Worm (Caenorhabditis elegans) whole organism, L1 larva: ENCODE results near the gene K02D3.2.

ENCODE experiments used
- C34B4.2 ChIP-seq: sonication (generic microtip); optimal IDR thresholded peaks from 2 replicates; lab custom pipeline; 2017; ENCODE audit warnings: mild to moderate bottlenecking, missing genetic modification characterization, missing compliant biosample characterization
- alr-1 ChIP-seq: fragments of 200-800 bp; sonication (Bioruptor generic); optimal IDR thresholded peaks from 2 replicates; lab custom pipeline; 2018; ENCODE audit warnings: borderline replicate concordance, mild to moderate bottlenecking, missing genetic modification characterization, missing compliant biosample characterization
- dpl-1 ChIP-seq, 3 experiments: fragments of 150-350 bp in 2 of 3; sonication (generic microtip) in 1 of 3; optimal IDR thresholded peaks; 2 replicates each; lab custom pipeline; 2014 to 2017; ENCODE audit warnings: missing biosample characterization in 3 of 3, missing genetic modification characterization in 3 of 3, missing genetic modification reagents in 3 of 3
- egl-27 ChIP-seq, 2 experiments: fragments of 150-350 bp in 1 of 2; sonication (generic microtip); optimal IDR thresholded peaks; 3 replicates each; lab custom pipeline; 2017 to 2018; ENCODE audit warnings: missing biosample characterization in 2 of 2, missing genetic modification characterization in 2 of 2, missing genetic modification reagents in 2 of 2
- fkh-10 ChIP-seq: sonication (generic microtip); optimal IDR thresholded peaks from 2 replicates; lab custom pipeline; 2017; ENCODE audit warnings: missing biosample characterization, missing genetic modification reagents, missing genetic modification characterization
- jun-1 ChIP-seq: fragments of 150-350 bp; optimal IDR thresholded peaks from 2 replicates; lab custom pipeline; 2014; ENCODE audit warnings: missing biosample characterization, missing genetic modification reagents, missing genetic modification characterization
- nhr-237 ChIP-seq: fragments of 150-350 bp; optimal IDR thresholded peaks from 2 replicates; lab custom pipeline; 2014; ENCODE audit warnings: missing biosample characterization, missing genetic modification characterization
- nhr-28 ChIP-seq: fragments of 150-350 bp; optimal IDR thresholded peaks from 2 replicates; lab custom pipeline; 2014; ENCODE audit warnings: missing biosample characterization, missing genetic modification characterization
- ztf-4 ChIP-seq: fragments of 150-350 bp; optimal IDR thresholded peaks from 2 replicates; lab custom pipeline; 2014; ENCODE audit warnings: missing biosample characterization, missing genetic modification characterization

- TF ChIP-seq egl-27 (tag; optimal IDR thresholded peaks at IDR 0.05; lab: Kevin White, UChicago) = no peak
- TF ChIP-seq nhr-237 = no peak
- TF ChIP-seq jun-1 (tag; lab: Kevin White, UChicago) = no peak
- no peak for TF ChIP-seq alr-1 (tag; lab: Kevin White, UChicago)
- TF ChIP-seq nhr-28 (tag; lab: Kevin White, UChicago) = no peak
- TF ChIP-seq ztf-4 (tag; lab: Kevin White, UChicago) = no peak
- no peak for TF ChIP-seq fkh-10
- TF ChIP-seq C34B4.2 = no peak
- no peak for TF ChIP-seq dpl-1 (GFP tag; optimal IDR thresholded peaks at IDR 0.05; lab: Kevin White, UChicago)
Measured at ce11 chrX:13736679-13737078, 24.9 kb upstream of the K02D3.2 start.
